Worm (Caenorhabditis elegans) whole organism, L4 larva: ENCODE measurements around the gene F10E9.3.

ENCODE experiments used
- Y48G9A.11 ChIP-seq: fragments of 200-800 bp; sonication (Bioruptor generic); IDR thresholded peaks from 2 replicates; pipeline ENCODE4 v1.3.6; 2022; ENCODE audit warnings: missing genetic modification reagents, missing genetic modification characterization, missing compliant biosample characterization
- dpl-1 ChIP-seq: fragments of 150-350 bp; optimal IDR thresholded peaks from 2 replicates; lab custom pipeline; 2014; ENCODE audit warnings: missing biosample characterization, missing genetic modification reagents, missing genetic modification characterization
- hlh-30 ChIP-seq: sonication (generic microtip); optimal IDR thresholded peaks from 2 replicates; lab custom pipeline; 2017; ENCODE audit warnings: antibody characterized with exemption, mild to moderate bottlenecking, missing genetic modification characterization, missing compliant biosample characterization; ENCODE audit not compliant: insufficient read depth
- lir-3 ChIP-seq: sonication (generic microtip); optimal IDR thresholded peaks from 2 replicates; lab custom pipeline; 2016; ENCODE audit warnings: mild to moderate bottlenecking, missing genetic modification characterization, missing compliant biosample characterization
- nhr-10 ChIP-seq: fragments of 150-350 bp; optimal IDR thresholded peaks from 2 replicates; lab custom pipeline; 2014; ENCODE audit warnings: missing biosample characterization, missing genetic modification characterization
- unc-130 ChIP-seq: sonication (generic microtip); optimal IDR thresholded peaks from 2 replicates; lab custom pipeline; 2016; ENCODE audit warnings: missing genetic modification reagents, missing genetic modification characterization, missing compliant biosample characterization
- unc-39 ChIP-seq: sonication (generic microtip); optimal IDR thresholded peaks from 2 replicates; lab custom pipeline; 2017; ENCODE audit warnings: missing biosample characterization, missing genetic modification characterization
- ztf-11 ChIP-seq: fragments of 150-350 bp; optimal IDR thresholded peaks from 2 replicates; lab custom pipeline; 2014; ENCODE audit warnings: missing biosample characterization, missing genetic modification characterization

DNA sequence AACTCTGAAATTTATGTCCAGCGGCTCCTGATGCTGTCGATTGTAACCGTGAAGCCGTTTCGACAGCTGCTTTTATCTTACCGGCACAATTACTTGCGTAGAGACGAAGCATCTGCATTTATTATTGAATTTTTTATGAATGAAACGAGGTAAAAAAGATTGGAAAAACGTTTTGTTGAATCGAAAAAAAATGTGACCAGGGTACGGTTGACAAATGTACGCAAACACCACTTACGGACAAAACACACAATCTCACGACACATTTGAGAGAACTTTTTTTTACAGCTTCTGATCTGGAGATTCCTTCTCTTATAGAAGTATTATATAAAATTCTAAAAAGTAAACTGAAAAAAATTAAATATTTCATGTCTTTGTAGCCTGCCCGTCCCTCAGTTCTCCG, 21.0 kb downstream of the F10E9.3 start, which contains the start of the genes mrps-18A and ZC262.2:
- TF ChIP-seq dpl-1 (GFP tag; lab: Kevin White, UChicago) (peak; percentile 48), Y48G9A.11 (GFP tag; lab: Robert Waterston, UW) (no peak), lir-3 (tag; lab: Kevin White, UChicago) (no peak), ztf-11 (tag; lab: Kevin White, UChicago) (no peak), unc-130 (no peak), unc-39 (no peak), hlh-30 (tag; lab: Kevin White, UChicago) (peak; percentile 90), nhr-10 (tag; lab: Kevin White, UChicago) (no peak)
